Fruit fly (Drosophila melanogaster): Measurements from ENCODE around the gene Oatp33Ea.

The Oatp33Ea gene

DNA sequence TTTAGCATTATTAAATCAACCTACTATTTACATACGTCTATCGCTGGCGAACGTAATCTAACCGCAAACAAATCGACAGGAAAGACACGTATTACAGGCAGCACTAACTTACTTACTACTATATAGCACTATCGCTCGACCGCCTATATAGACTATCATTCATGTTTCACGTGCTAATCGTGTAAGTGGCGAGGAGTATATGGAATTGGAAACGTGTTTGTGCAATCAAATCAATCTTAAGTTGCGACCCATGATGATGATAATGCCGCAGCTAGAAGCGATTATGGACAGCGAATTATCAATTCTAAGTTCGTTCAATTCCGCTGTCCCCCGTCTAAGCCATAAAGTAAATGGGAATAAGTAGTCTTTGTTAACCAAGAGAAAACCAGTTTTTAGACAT, 42.1 kb upstream of the Oatp33Ea start:
- TF ChIP-seq CG34376 (GFP tag; optimal IDR thresholded peaks at IDR 0.05) (peak; percentile 49), CG7987 (GFP tag; optimal IDR thresholded peaks at IDR 0.05) (peak; percentile 83), Bteb2 (GFP tag; optimal IDR thresholded peaks at IDR 0.05) (no peak), cwo (GFP tag; optimal IDR thresholded peaks at IDR 0.05) (peak; percentile 74), chinmo (GFP tag; IDR thresholded peaks at IDR 0.05; ENCODE audit: partially characterized antibody) (0 out of 4 replicates have a peak, but pooled peaks have one; percentile 17), sug (tag; optimal IDR thresholded peaks at IDR 0.05) (peak; percentile 35)

DNA sequence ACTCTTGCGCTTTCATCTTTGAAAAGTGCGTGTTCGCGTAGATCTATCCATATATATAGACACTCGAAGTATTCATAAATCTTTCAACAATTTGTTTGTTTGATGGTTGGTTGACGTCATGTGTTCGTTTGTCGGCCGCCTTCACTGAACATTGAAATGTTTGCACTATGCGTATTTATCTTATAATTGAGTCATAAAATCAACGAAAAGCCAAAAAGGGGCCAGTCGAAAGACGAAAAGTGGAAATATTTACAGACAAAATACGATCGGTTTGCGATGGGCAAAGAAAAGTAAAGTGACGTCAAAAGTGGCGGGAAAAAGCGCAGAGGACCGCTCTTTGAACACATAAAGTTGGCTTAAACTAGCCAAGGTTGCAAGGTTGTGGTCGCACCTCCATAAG, 41.6 kb upstream of the Oatp33Ea start:
- TF ChIP-seq NK7.1 (GFP tag; optimal IDR thresholded peaks at IDR 0.05), result no peak
- TF ChIP-seq CG12071 (GFP tag; optimal IDR thresholded peaks at IDR 0.05), result peak; percentile 62
- TF ChIP-seq Blimp-1 (GFP tag; optimal IDR thresholded peaks at IDR 0.05), result peak; percentile 52
- TF ChIP-seq abd-A (tag; optimal IDR thresholded peaks at IDR 0.05), result peak; percentile 8
- TF ChIP-seq CG7556 (GFP tag; optimal IDR thresholded peaks at IDR 0.05), result peak; percentile 24
- TF ChIP-seq CG9932 (GFP tag; IDR thresholded peaks at IDR 0.05), result no peak
- TF ChIP-seq btn (GFP tag; optimal IDR thresholded peaks at IDR 0.05), result no peak
- peak; percentile 43 for TF ChIP-seq CG2712 (tag; optimal IDR thresholded peaks at IDR 0.05)
- no peak for TF ChIP-seq luna (GFP tag; optimal IDR thresholded peaks at IDR 0.05)
- peak; percentile 0 for TF ChIP-seq CG11723 (GFP tag; optimal IDR thresholded peaks at IDR 0.05)
- TF ChIP-seq bab2 (GFP tag; optimal IDR thresholded peaks at IDR 0.05), result peak; percentile 2
- TF ChIP-seq vvl (GFP tag; IDR thresholded peaks at IDR 0.05), result peak; percentile 38; the same call in 1 of the 2 replicates
- peak; percentile 46 for TF ChIP-seq dmrt99B (tag; optimal IDR thresholded peaks at IDR 0.05)
- no peak for TF ChIP-seq maf-S (GFP tag; optimal IDR thresholded peaks at IDR 0.05)
- TF ChIP-seq Ets97D (GFP tag; optimal IDR thresholded peaks at IDR 0.05), result no peak
- TF ChIP-seq ham (GFP tag; IDR thresholded peaks at IDR 0.05), result no peak
- TF ChIP-seq odd (GFP tag; optimal IDR thresholded peaks at IDR 0.05), result peak; percentile 56
- TF ChIP-seq CG16779 (GFP tag; IDR thresholded peaks at IDR 0.05), result no peak
- TF ChIP-seq CG8290 (GFP tag; optimal IDR thresholded peaks at IDR 0.05), result no peak
- peak; percentile 45 to 50 for TF ChIP-seq CG8290 (tag; optimal IDR thresholded peaks at IDR 0.05)
- TF ChIP-seq CG12299 (tag; optimal IDR thresholded peaks at IDR 0.05), result no peak
- TF ChIP-seq CG4360 (GFP tag; IDR thresholded peaks at IDR 0.05), result no peak
- TF ChIP-seq CG5180 (GFP tag; optimal IDR thresholded peaks at IDR 0.05), result peak; percentile 46
- TF ChIP-seq CG17568 (GFP tag; optimal IDR thresholded peaks at IDR 0.05), result peak; percentile 74
- no peak for TF ChIP-seq emc (GFP tag; optimal IDR thresholded peaks at IDR 0.05)
- TF ChIP-seq CG8944 (GFP tag; optimal IDR thresholded peaks at IDR 0.05), result no peak
- peak; percentile 42 for TF ChIP-seq Med (GFP tag)
- TF ChIP-seq CG13424 (tag; optimal IDR thresholded peaks at IDR 0.05), result peak; percentile 45
- TF ChIP-seq CG7271 (tag; optimal IDR thresholded peaks at IDR 0.05), result peak; percentile 21
- peak; percentile 44 for TF ChIP-seq CG12219 (GFP tag; optimal IDR thresholded peaks at IDR 0.05)
- peak; percentile 46 for TF ChIP-seq trem (tag; optimal IDR thresholded peaks at IDR 0.05)
- peak; percentile 68 for TF ChIP-seq nau (GFP tag; optimal IDR thresholded peaks at IDR 0.05)
- TF ChIP-seq bigmax (GFP tag; optimal IDR thresholded peaks at IDR 0.05), result no peak
- peak; percentile 71 for TF ChIP-seq CG2202 (tag; optimal IDR thresholded peaks at IDR 0.05)
- peak; percentile 37 for TF ChIP-seq Sox102F (GFP tag; optimal IDR thresholded peaks at IDR 0.05)
- no peak for TF ChIP-seq Dbx (GFP tag; IDR thresholded peaks at IDR 0.05)
- no peak for TF ChIP-seq Side (GFP tag; optimal IDR thresholded peaks at IDR 0.05)
- peak; percentile 33 for TF ChIP-seq twi (tag; optimal IDR thresholded peaks at IDR 0.05)
- TF ChIP-seq ara (GFP tag; IDR thresholded peaks at IDR 0.05), result no peak; the same call in 1 of the 2 replicates
- TF ChIP-seq tap (tag; optimal IDR thresholded peaks at IDR 0.05), result peak; percentile 51
- TF ChIP-seq CG4328 (GFP tag; optimal IDR thresholded peaks at IDR 0.05), result no peak
- TF ChIP-seq dysf (GFP tag; IDR thresholded peaks at IDR 0.05), result no peak
- peak; percentile 84 for TF ChIP-seq sens (GFP tag)
- no peak for TF ChIP-seq CG10654 (GFP tag; optimal IDR thresholded peaks at IDR 0.05)
